Fruit fly (Drosophila melanogaster) whole organism, embryonic: ENCODE results near the gene CG43127.

Source experiments
- Bgb ChIP-seq: fragments of 200-800 bp; sonication (Bioruptor generic); IDR thresholded peaks from 2 replicates; pipeline ENCODE4 v1.3.6; 2022; ENCODE audit warnings: missing biosample characterization, missing genetic modification characterization; ENCODE audit not compliant: partially characterized antibody
- CG10147 ChIP-seq: fragments of 200-800 bp; sonication (Bioruptor generic); optimal IDR thresholded peaks from 2 replicates; lab custom pipeline; 2019; ENCODE audit warnings: missing biosample characterization, mild to moderate bottlenecking, missing genetic modification characterization, moderate library complexity
- CG10366 ChIP-seq: fragments of 200-800 bp; sonication (Bioruptor generic); IDR thresholded peaks from 2 replicates; pipeline ENCODE4 v1.3.6; 2022; ENCODE audit warnings: missing biosample characterization, missing genetic modification characterization
- CG12744 ChIP-seq: fragments of 200-800 bp; sonication (Bioruptor generic); optimal IDR thresholded peaks from 2 replicates; lab custom pipeline; 2016; ENCODE audit warnings: missing biosample characterization, missing genetic modification characterization
- CG13123 ChIP-seq: fragments of 200-800 bp; sonication (Bioruptor generic); optimal IDR thresholded peaks from 2 replicates; lab custom pipeline; 2016; ENCODE audit warnings: missing biosample characterization, missing genetic modification characterization
- CG13287 ChIP-seq: fragments of 200-800 bp; sonication (Bioruptor generic); IDR thresholded peaks from 2 replicates; pipeline ENCODE4 v1.3.6; 2022; ENCODE audit warnings: missing biosample characterization, missing genetic modification characterization; ENCODE audit not compliant: partially characterized antibody
- CG13424 ChIP-seq: fragments of 200-800 bp; sonication (Bioruptor generic); optimal IDR thresholded peaks from 2 replicates; lab custom pipeline; 2019; ENCODE audit warnings: missing biosample characterization, mild to moderate bottlenecking, missing genetic modification characterization, moderate library complexity
- CG1529 ChIP-seq: fragments of 200-800 bp; sonication (Bioruptor generic); optimal IDR thresholded peaks from 3 replicates; lab custom pipeline; 2018; ENCODE audit warnings: missing biosample characterization, missing genetic modification characterization
- CG16779 ChIP-seq: fragments of 200-800 bp; sonication (Bioruptor generic); IDR thresholded peaks from 2 replicates; pipeline ENCODE4 v1.3.6; 2022; ENCODE audit warnings: missing biosample characterization, missing genetic modification characterization
- CG17359 ChIP-seq: fragments of 200-800 bp; sonication (Bioruptor generic); optimal IDR thresholded peaks from 3 replicates; lab custom pipeline; 2018; ENCODE audit warnings: missing biosample characterization, mild to moderate bottlenecking, missing genetic modification characterization, moderate library complexity
- CG17361 ChIP-seq: fragments of 200-800 bp; sonication (Bioruptor generic); IDR thresholded peaks from 3 replicates; pipeline ENCODE4 v1.3.6; 2022; ENCODE audit warnings: missing biosample characterization, missing genetic modification characterization
- CG17385 ChIP-seq: fragments of 200-800 bp; sonication (Bioruptor generic); optimal IDR thresholded peaks from 3 replicates; lab custom pipeline; 2018; ENCODE audit warnings: missing biosample characterization, mild to moderate bottlenecking, missing genetic modification characterization
- CG18476 ChIP-seq: fragments of 200-800 bp; sonication (Bioruptor generic); optimal IDR thresholded peaks from 2 replicates; lab custom pipeline; 2016; ENCODE audit warnings: missing biosample characterization, mild to moderate bottlenecking, missing genetic modification characterization
- CG6765 ChIP-seq: fragments of 200-800 bp; sonication (Bioruptor generic); optimal IDR thresholded peaks from 3 replicates; lab custom pipeline; 2017; ENCODE audit warnings: missing biosample characterization, mild to moderate bottlenecking, missing genetic modification characterization
- CG7357 ChIP-seq: fragments of 200-800 bp; sonication (Bioruptor generic); IDR thresholded peaks from 3 replicates; pipeline ENCODE4 v1.3.6; 2022; ENCODE audit warnings: missing biosample characterization, missing genetic modification characterization
- CG8281 ChIP-seq: fragments of 200-800 bp; sonication (Bioruptor generic); optimal IDR thresholded peaks from 2 replicates; lab custom pipeline; 2018; ENCODE audit warnings: missing biosample characterization, mild to moderate bottlenecking, missing genetic modification characterization, moderate library complexity
- CG8388 ChIP-seq: fragments of 200-800 bp; sonication (Bioruptor generic); optimal IDR thresholded peaks from 2 replicates; lab custom pipeline; 2019; ENCODE audit warnings: missing biosample characterization, mild to moderate bottlenecking, missing genetic modification characterization, moderate library complexity
- CG8924 ChIP-seq: fragments of 200-800 bp; optimal IDR thresholded peaks from 3 replicates; lab custom pipeline; 2019; ENCODE audit warnings: missing biosample characterization, mild to moderate bottlenecking, missing genetic modification characterization, moderate library complexity
- CG9727 ChIP-seq: fragments of 200-800 bp; sonication (Bioruptor generic); optimal IDR thresholded peaks from 3 replicates; lab custom pipeline; 2017; ENCODE audit warnings: missing biosample characterization, mild to moderate bottlenecking, missing genetic modification characterization
- CG9797 ChIP-seq: fragments of 200-800 bp; sonication (Bioruptor generic); optimal IDR thresholded peaks from 3 replicates; lab custom pipeline; 2018; ENCODE audit warnings: missing biosample characterization, mild to moderate bottlenecking, missing genetic modification characterization
- Dip2 ChIP-seq: fragments of 200-800 bp; sonication (Bioruptor generic); IDR thresholded peaks from 2 replicates; pipeline ENCODE4 v1.3.6; 2022; ENCODE audit warnings: missing biosample characterization, missing genetic modification characterization
- Dip3 ChIP-seq: fragments of 200-800 bp; sonication (Bioruptor generic); optimal IDR thresholded peaks from 3 replicates; lab custom pipeline; 2016; ENCODE audit warnings: missing biosample characterization, missing genetic modification characterization
- Ets97D ChIP-seq: fragments of 200-800 bp; sonication (Bioruptor generic); optimal IDR thresholded peaks from 3 replicates; lab custom pipeline; 2016; ENCODE audit warnings: missing biosample characterization, missing genetic modification characterization
- Hmr ChIP-seq: fragments of 200-800 bp; sonication (Bioruptor generic); optimal IDR thresholded peaks from 3 replicates; lab custom pipeline; 2017; ENCODE audit warnings: mild to moderate bottlenecking, missing biosample characterization, missing genetic modification reagents, missing genetic modification characterization
- Hmx ChIP-seq: fragments of 200-800 bp; sonication (Bioruptor generic); optimal IDR thresholded peaks from 2 replicates; lab custom pipeline; 2016; ENCODE audit warnings: missing biosample characterization, missing genetic modification characterization
- Hr3 ChIP-seq: fragments of 200-800 bp; sonication (Bioruptor generic); optimal IDR thresholded peaks from 3 replicates; lab custom pipeline; 2016; ENCODE audit warnings: missing biosample characterization, missing genetic modification characterization
- NK7.1 ChIP-seq: fragments of 200-800 bp; sonication (Bioruptor generic); optimal IDR thresholded peaks from 3 replicates; lab custom pipeline; 2016; ENCODE audit warnings: missing biosample characterization, missing genetic modification characterization
- Poxn ChIP-seq: fragments of 200-800 bp; sonication (Bioruptor generic); IDR thresholded peaks from 2 replicates; pipeline ENCODE4 v1.3.6; 2022; ENCODE audit warnings: missing biosample characterization, missing genetic modification characterization
- Sox100B ChIP-seq: fragments of 200-800 bp; sonication (Bioruptor generic); optimal IDR thresholded peaks from 3 replicates; lab custom pipeline; 2018; ENCODE audit warnings: missing biosample characterization, mild to moderate bottlenecking, missing genetic modification characterization
- Usf ChIP-seq: fragments of 200-800 bp; sonication (Bioruptor generic); optimal IDR thresholded peaks from 2 replicates; lab custom pipeline; 2017; ENCODE audit warnings: missing genotype, missing biosample characterization, missing genetic modification characterization
- chinmo ChIP-seq: fragments of 200-800 bp; sonication (Bioruptor generic); IDR thresholded peaks from 4 replicates; pipeline ENCODE4 v1.3.6; 2022; ENCODE audit warnings: missing biosample characterization, missing genetic modification characterization; ENCODE audit not compliant: partially characterized antibody
- dpn ChIP-seq, 2 experiments: fragments of 200-800 bp; sonication (Bioruptor generic); optimal IDR thresholded peaks; 3 replicates each; lab custom pipeline; 2016; ENCODE audit warnings: missing biosample characterization in 2 of 2, missing genetic modification characterization in 2 of 2
- esg ChIP-seq: fragments of 200-800 bp; sonication (Bioruptor generic); conservative IDR thresholded peaks from 2 replicates; pipeline ENCODE4 v1.3.6; 2022; ENCODE audit warnings: missing biosample characterization, missing genetic modification characterization
- gfzf ChIP-seq: fragments of 200-800 bp; sonication (Bioruptor generic); optimal IDR thresholded peaks from 2 replicates; lab custom pipeline; 2016; ENCODE audit warnings: missing biosample characterization, mild to moderate bottlenecking, missing genetic modification characterization, moderate library complexity
- lov ChIP-seq, 2 experiments: fragments of 200-800 bp in 1 of 2; fragments of >200 bp in 1 of 2; sonication (Bioruptor generic) in 1 of 2; IDR thresholded peaks in 1 of 2; optimal IDR thresholded peaks in 1 of 2; 2 replicates in 1 of 2; 3 replicates in 1 of 2; pipeline versions ENCODE4 v1.3.6 to Lab custom; 2017 to 2022; ENCODE audit warnings: missing biosample characterization in 1 of 2, missing genetic modification characterization in 1 of 2
- otp ChIP-seq: fragments of 200-800 bp; sonication (Bioruptor generic); IDR thresholded peaks from 3 replicates; pipeline ENCODE4, ENCODE4 v1.3.6; 2022; ENCODE audit warnings: missing biosample characterization, missing genetic modification characterization
- pfk ChIP-seq: fragments of 200-800 bp; sonication (Bioruptor generic); optimal IDR thresholded peaks from 2 replicates; lab custom pipeline; 2018; ENCODE audit warnings: missing biosample characterization, mild to moderate bottlenecking, missing genetic modification characterization, moderate library complexity
- pzg ChIP-seq: fragments of 200-800 bp; sonication (Bioruptor generic); optimal IDR thresholded peaks from 3 replicates; lab custom pipeline; 2018; ENCODE audit warnings: missing biosample characterization, mild to moderate bottlenecking, missing genetic modification characterization, moderate library complexity
- ranshi ChIP-seq: fragments of 200-800 bp; sonication (Bioruptor generic); IDR thresholded peaks from 2 replicates; pipeline ENCODE4 v1.3.6; 2022; ENCODE audit warnings: missing biosample characterization, missing genetic modification characterization
- repo ChIP-seq: fragments of 200-800 bp; sonication (Bioruptor generic); optimal IDR thresholded peaks from 2 replicates; lab custom pipeline; 2016; ENCODE audit warnings: missing biosample characterization, missing genetic modification characterization
- ro ChIP-seq: fragments of 200-800 bp; sonication (Bioruptor generic); IDR thresholded peaks from 2 replicates; pipeline ENCODE4 v1.3.6; 2022; ENCODE audit warnings: missing biosample characterization, missing genetic modification characterization
- row ChIP-seq: fragments of 200-800 bp; sonication (Bioruptor generic); IDR thresholded peaks from 3 replicates; pipeline ENCODE4 v1.3.6; 2022; ENCODE audit warnings: missing biosample characterization, missing genetic modification characterization
- schlank ChIP-seq: fragments of 200-800 bp; sonication (Bioruptor generic); optimal IDR thresholded peaks from 2 replicates; lab custom pipeline; 2018; ENCODE audit warnings: missing biosample characterization, mild to moderate bottlenecking, missing genetic modification characterization
- sens ChIP-seq: fragments of 200-800 bp; sonication (Bioruptor generic); peaks from one replicate; lab custom pipeline; 2016; ENCODE audit warnings: missing biosample characterization, missing genetic modification characterization
- trem ChIP-seq: fragments of 200-800 bp; optimal IDR thresholded peaks from 3 replicates; lab custom pipeline; 2019; ENCODE audit warnings: missing biosample characterization, mild to moderate bottlenecking, missing genetic modification characterization, moderate library complexity
- unpg ChIP-seq: fragments of 200-800 bp; sonication (Bioruptor generic); optimal IDR thresholded peaks from 3 replicates; lab custom pipeline; 2018; ENCODE audit warnings: missing biosample characterization, mild to moderate bottlenecking, missing genetic modification characterization, moderate library complexity

CG43127 gene

DNA sequence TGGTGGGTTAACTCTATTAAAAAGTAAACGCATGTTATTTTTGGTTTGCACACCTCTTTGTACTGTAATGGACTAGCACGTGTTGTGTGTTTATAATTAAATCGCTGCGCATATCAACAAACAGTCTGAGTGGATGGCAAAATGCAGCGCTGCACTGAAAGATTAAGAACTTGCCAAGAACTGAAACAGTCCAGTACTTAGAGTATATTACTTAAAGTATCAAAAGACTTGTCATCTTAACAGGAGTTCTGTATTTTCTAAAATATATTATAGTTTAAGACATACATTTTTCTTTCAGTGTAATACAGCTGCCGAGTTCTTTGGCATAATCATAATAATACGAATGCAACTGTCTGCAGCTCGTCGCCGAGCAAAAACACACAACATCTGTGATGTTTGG lies 23.0 kb upstream of the CG43127 start (continued):
- peak; percentile 4 for TF ChIP-seq CG9727 (GFP tag; lab: Kevin White, UChicago)
- TF ChIP-seq ranshi, result 0 out of 2 replicates have a peak, but pooled peaks have one; percentile 23
- TF ChIP-seq CG17361 (GFP tag; lab: Robert Waterston, UW), result 0 out of 3 replicates have a peak, but pooled peaks have one; percentile 15
- TF ChIP-seq Bgb (GFP tag; lab: Robert Waterston, UW), result no peak
- peak; percentile 77 for TF ChIP-seq sens
- TF ChIP-seq CG8388 (GFP tag; lab: Kevin White, UChicago), result peak; percentile 17
- peak; percentile 17 for TF ChIP-seq unpg (GFP tag; lab: Kevin White, UChicago)

dm6 chr3L:10647158-10647557 lies 21.8 kb upstream of the CG43127 start:
- TF ChIP-seq lov (optimal IDR thresholded peaks at IDR 0.05; lab: Kevin White, UChicago), result no peak
- no peak for TF ChIP-seq lov (GFP tag; IDR thresholded peaks at IDR 0.05; lab: Robert Waterston, UW)
- TF ChIP-seq esg (GFP tag; lab: Robert Waterston, UW), result 0 out of 2 replicates have a peak, but pooled peaks have one; percentile 5
- TF ChIP-seq row (GFP tag; lab: Robert Waterston, UW), result peak; percentile 8; the same call in 1 of the 3 replicates
- peak; percentile 58 for TF ChIP-seq sens
- TF ChIP-seq CG8924 (tag; lab: Kevin White, UChicago), result no peak

dm6 chr3L:10645965-10646364 lies 20.6 kb upstream of the CG43127 start:
- TF ChIP-seq CG13287 (GFP tag; lab: Robert Waterston, UW), result no peak
- no peak for TF ChIP-seq Usf (GFP tag; lab: Kevin White, UChicago)
- no peak for TF ChIP-seq repo (GFP tag; lab: Kevin White, UChicago)
- no peak for TF ChIP-seq pzg (GFP tag; lab: Kevin White, UChicago)
- TF ChIP-seq CG9797 (GFP tag; lab: Kevin White, UChicago), result no peak
- TF ChIP-seq CG9727 (GFP tag; lab: Kevin White, UChicago), result no peak
- TF ChIP-seq otp (GFP tag; lab: Robert Waterston, UW), result no peak
- no peak for TF ChIP-seq CG6765 (GFP tag; lab: Kevin White, UChicago)
- no peak for TF ChIP-seq Hmr (GFP tag; lab: Kevin White, UChicago)
- peak; percentile 97 for TF ChIP-seq CG8281
- peak; percentile 29; the same call in 1 of the 3 replicates for TF ChIP-seq row (GFP tag; lab: Robert Waterston, UW)
- TF ChIP-seq Dip3, result no peak
- no peak for TF ChIP-seq Sox100B (GFP tag; lab: Kevin White, UChicago)
- TF ChIP-seq ro, result no peak
- no peak for TF ChIP-seq dpn (GFP tag; optimal IDR thresholded peaks at IDR 0.05; lab: Kevin White, UChicago)
- no peak for TF ChIP-seq Hr3 (GFP tag; lab: Kevin White, UChicago)
- 0 out of 2 replicates have a peak, but pooled peaks have one; percentile 25 for TF ChIP-seq CG16779 (GFP tag; lab: Robert Waterston, UW)
- TF ChIP-seq CG13424 (tag; lab: Kevin White, UChicago), result no peak
- TF ChIP-seq chinmo (GFP tag; lab: Robert Waterston, UW), result peak; percentile 43; the same call in 1 of the 4 replicates
- no peak for TF ChIP-seq NK7.1 (GFP tag; lab: Kevin White, UChicago)
- no peak for TF ChIP-seq CG12744 (GFP tag; lab: Kevin White, UChicago)
- TF ChIP-seq sens, result no peak
- TF ChIP-seq pfk (GFP tag; lab: Kevin White, UChicago), result no peak
- TF ChIP-seq Poxn (GFP tag; lab: Robert Waterston, UW), result no peak
- TF ChIP-seq Dip2, result no peak
- TF ChIP-seq CG18476 (GFP tag; lab: Kevin White, UChicago), result no peak
- no peak for TF ChIP-seq Hmx (GFP tag; lab: Kevin White, UChicago)
- TF ChIP-seq gfzf (GFP tag; lab: Kevin White, UChicago), result no peak
- TF ChIP-seq CG17385, result no peak
- no peak for TF ChIP-seq CG7357
- no peak for TF ChIP-seq CG1529
- TF ChIP-seq Ets97D, result no peak
- TF ChIP-seq trem (tag; lab: Kevin White, UChicago), result no peak
- no peak for TF ChIP-seq schlank
- TF ChIP-seq CG13123 (GFP tag; lab: Kevin White, UChicago), result no peak
- no peak for TF ChIP-seq CG10147 (GFP tag; lab: Kevin White, UChicago)
- no peak for TF ChIP-seq CG17359
- no peak for TF ChIP-seq CG10366 (GFP tag; lab: Robert Waterston, UW)
